Fruit fly (Drosophila melanogaster) whole organism, wandering third instar larva: ENCODE measurements around the gene Rip11.

Experiments
- dl ChIP-seq, 2 experiments: fragments of 175-275, 200-275 bp in 1 of 2; fragments of 200-275 bp in 1 of 2; sonication (Bioruptor generic); optimal IDR thresholded peaks; lab custom pipeline; 2018; ENCODE audit warnings: mild to moderate bottlenecking in 2 of 2, missing biosample characterization in 2 of 2, missing genetic modification characterization in 2 of 2, moderate library complexity in 2 of 2; ENCODE audit not compliant: partially characterized antibody in 2 of 2, insufficient read depth in 1 of 2
- pan ChIP-seq: fragments of >200 bp; optimal IDR thresholded peaks from 2 replicates; lab custom pipeline; 2017

DNA sequence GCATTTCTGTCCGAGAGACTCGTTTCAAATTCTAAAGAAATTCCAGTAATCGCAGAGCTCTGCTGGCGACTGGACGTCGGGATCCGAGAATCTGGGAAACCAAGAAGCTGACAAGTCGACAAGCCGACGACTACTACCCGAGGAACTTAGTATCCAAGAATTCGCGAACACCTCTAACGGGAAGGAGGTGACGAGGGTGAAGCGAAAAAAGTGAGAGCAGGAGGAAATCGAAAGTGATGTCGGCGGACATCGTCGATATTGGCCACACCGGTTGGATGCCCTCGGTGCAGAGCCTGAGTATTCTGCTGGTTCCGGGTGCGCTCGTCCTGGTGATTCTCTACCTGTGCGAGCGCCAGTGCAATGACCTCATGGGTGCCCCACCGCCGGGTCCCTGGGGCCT lies 38.3 kb upstream of the Rip11 start, which contains the start of gene phtm:
- TF ChIP-seq dl (GFP tag; optimal IDR thresholded peaks at IDR 0.05; lab: Kevin White, UChicago; ENCODE audit: insufficient read depth in 1 of 2, partially characterized antibody in 2 of 2) (no peak), pan (lab: Kevin White, UChicago) (no peak)
